Worm (Caenorhabditis elegans): Measurements from ENCODE around the gene C16C8.12.
"Not testable (repeated sequence)": the region's sequence is repeated elsewhere in the genome, so short reads cannot be mapped to it uniquely, and the experiment has no call there.

C16C8.12 gene

ce11 chrII:3449514-3449913, 3.0 kb upstream of the C16C8.12 start, which contains the start of gene C16C8.14:
C16C8.14 (plus strand) TSS chrII:3449814.
- not testable (repeated sequence) for TF ChIP-seq ceh-39 (tag; optimal IDR thresholded peaks at IDR 0.05); unc-39 (tag; optimal IDR thresholded peaks at IDR 0.05); drap-1 (GFP tag; optimal IDR thresholded peaks at IDR 0.05)

DNA sequence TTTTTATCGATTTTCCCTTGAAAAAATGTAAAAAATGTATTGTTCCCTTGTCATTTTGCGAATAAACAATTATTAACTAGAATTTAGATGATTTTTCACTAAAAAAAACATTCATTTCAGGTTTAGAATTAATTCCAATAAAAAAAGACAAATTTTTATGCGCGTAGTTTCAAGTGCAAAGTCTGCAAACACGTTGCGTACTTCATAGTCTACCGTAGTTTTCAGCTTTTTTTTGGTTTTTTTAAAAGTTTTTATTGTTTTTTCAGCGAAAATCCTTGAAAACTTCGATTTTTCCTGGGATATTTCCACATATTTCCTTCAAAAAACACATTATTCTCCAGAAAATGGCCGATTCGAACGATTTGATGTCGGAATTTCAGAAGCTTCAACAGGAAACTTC, 1.0 kb downstream of the C16C8.12 start, which contains the start of gene C16C8.11:
TSS of gene C16C8.11 (plus strand) at position 188 of the 400 bp plus-strand sequence.
- no peak for TF ChIP-seq tbx-8 (GFP tag; optimal IDR thresholded peaks at IDR 0.05)
- TF ChIP-seq nhr-76 (tag; optimal IDR thresholded peaks at IDR 0.05) = no peak
- no peak for TF ChIP-seq ceh-83 (GFP tag; optimal IDR thresholded peaks at IDR 0.05)
- TF ChIP-seq snpc-4 (tag; optimal IDR thresholded peaks at IDR 0.05) = no peak
- TF ChIP-seq ham-2 (GFP tag; optimal IDR thresholded peaks at IDR 0.05) = no peak
- no peak for TF ChIP-seq nhr-12 (tag; optimal IDR thresholded peaks at IDR 0.05)
- TF ChIP-seq sptf-1 (tag; optimal IDR thresholded peaks at IDR 0.05) = no peak
- no peak for TF ChIP-seq drap-1 (GFP tag; optimal IDR thresholded peaks at IDR 0.05)
- TF ChIP-seq bed-3 (GFP tag; optimal IDR thresholded peaks at IDR 0.05) = no peak
- TF ChIP-seq blmp-1 (tag; optimal IDR thresholded peaks at IDR 0.05) = no peak
- TF ChIP-seq pha-4 (tag; optimal IDR thresholded peaks at IDR 0.05) = no peak
- TF ChIP-seq ceh-39 (tag; optimal IDR thresholded peaks at IDR 0.05) = no peak
- TF ChIP-seq mls-2 (tag; optimal IDR thresholded peaks at IDR 0.05) = no peak
- TF ChIP-seq lin-32 (GFP tag; optimal IDR thresholded peaks at IDR 0.05) = no peak
- TF ChIP-seq unc-120 (tag; optimal IDR thresholded peaks at IDR 0.05; ENCODE audit: poor library complexity, severe bottlenecking) = no peak
- TF ChIP-seq nhr-28 (tag; optimal IDR thresholded peaks at IDR 0.05) = no peak
- TF ChIP-seq mep-1 (tag; optimal IDR thresholded peaks at IDR 0.05) = no peak
- TF ChIP-seq ztf-11 (tag; optimal IDR thresholded peaks at IDR 0.05) = no peak
- no peak for TF ChIP-seq elt-1 (tag; optimal IDR thresholded peaks at IDR 0.05; ENCODE audit: borderline replicate concordance, insufficient read depth)
- TF ChIP-seq ces-1 (GFP tag; optimal IDR thresholded peaks at IDR 0.05) = no peak

- no peak for TF ChIP-seq unc-62 (GFP tag; optimal IDR thresholded peaks at IDR 0.05)
- TF ChIP-seq cnd-1 (tag; optimal IDR thresholded peaks at IDR 0.05) = no peak
- no peak for TF ChIP-seq nhr-28 (tag; optimal IDR thresholded peaks at IDR 0.05)
- no peak for TF ChIP-seq snpc-4 (tag; optimal IDR thresholded peaks at IDR 0.05)
- TF ChIP-seq ham-2 (GFP tag; optimal IDR thresholded peaks at IDR 0.05) = no peak
Measured at ce11 chrII:3458209-3458608, 5.7 kb downstream of the C16C8.12 start, which contains the start of the genes C16C8.26 and C16C8.19. C16C8.26 (minus strand) TSS chrII:3458309. C16C8.19 (plus strand) TSS chrII:3458487.

- TF ChIP-seq elt-1 (tag; optimal IDR thresholded peaks at IDR 0.05; ENCODE audit: borderline replicate concordance, insufficient read depth) = no peak
- no peak for TF ChIP-seq mab-5 (tag; optimal IDR thresholded peaks at IDR 0.05)
- TF ChIP-seq unc-120 (tag; optimal IDR thresholded peaks at IDR 0.05; ENCODE audit: poor library complexity, severe bottlenecking) = no peak
- no peak for TF ChIP-seq flh-1 (GFP tag; optimal IDR thresholded peaks at IDR 0.05)
- TF ChIP-seq elt-3 (tag; optimal IDR thresholded peaks at IDR 0.05) = no peak
- TF ChIP-seq lin-32 (GFP tag; optimal IDR thresholded peaks at IDR 0.05) = no peak
Measured at ce11 chrII:3459199-3459598, 6.7 kb downstream of the C16C8.12 start.

DNA sequence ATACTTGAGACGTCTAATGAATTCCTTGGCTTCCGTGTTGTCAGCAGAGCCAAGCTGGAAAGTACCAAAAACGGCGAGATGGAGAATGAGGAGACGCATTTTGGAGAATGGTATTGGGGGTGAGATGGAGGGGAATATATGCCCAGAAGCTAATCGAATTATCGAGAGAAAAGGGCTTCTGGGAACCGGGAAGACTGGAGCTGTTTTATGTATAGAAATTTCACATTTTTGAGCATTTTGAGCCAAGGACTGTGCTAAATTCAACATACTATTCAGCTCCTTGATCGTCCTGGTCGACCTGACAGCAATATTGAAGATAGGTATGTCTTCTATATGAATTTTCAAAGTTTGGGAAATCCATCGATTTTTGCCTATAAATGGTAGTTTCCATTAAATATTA, 7.5 kb downstream of the C16C8.12 start, which contains the start of gene C16C8.7:
TSS of gene C16C8.7 (minus strand) at position 101 of the 400 bp plus-strand sequence.
- no peak for TF ChIP-seq nhr-28 (tag; optimal IDR thresholded peaks at IDR 0.05)
- no peak for TF ChIP-seq M03D4.4 (tag; optimal IDR thresholded peaks at IDR 0.05)
- no peak for TF ChIP-seq ceh-39 (tag; optimal IDR thresholded peaks at IDR 0.05)
- no peak for TF ChIP-seq ceh-43 (GFP tag; optimal IDR thresholded peaks at IDR 0.05)
- TF ChIP-seq tbx-8 (GFP tag; optimal IDR thresholded peaks at IDR 0.05) = no peak
- TF ChIP-seq hlh-1 (tag; optimal IDR thresholded peaks at IDR 0.05) = no peak
- no peak for TF ChIP-seq flh-1 (GFP tag; optimal IDR thresholded peaks at IDR 0.05)
- no peak for TF ChIP-seq ztf-11 (tag; optimal IDR thresholded peaks at IDR 0.05)
- TF ChIP-seq sem-2 (GFP tag; optimal IDR thresholded peaks at IDR 0.05) = no peak
- TF ChIP-seq lsy-2 (tag; optimal IDR thresholded peaks at IDR 0.05) = no peak
- TF ChIP-seq snpc-4 (tag; optimal IDR thresholded peaks at IDR 0.05) = no peak
- no peak for TF ChIP-seq mep-1 (tag; optimal IDR thresholded peaks at IDR 0.05)

Measured in whole organism, mixed stage, embryonic.